Fruit fly (Drosophila melanogaster) whole organism, embryonic: ENCODE data around the gene PEK.

Experiments
- CG10431 ChIP-seq: fragments of 200-800 bp; sonication (Bioruptor generic); optimal IDR thresholded peaks from 3 replicates; lab custom pipeline; 2018; ENCODE audit warnings: missing biosample characterization, mild to moderate bottlenecking, missing genetic modification characterization
- CG10462 ChIP-seq: fragments of 200-800 bp; sonication (Bioruptor generic); optimal IDR thresholded peaks from 2 replicates; lab custom pipeline; 2016; ENCODE audit warnings: missing biosample characterization, missing genetic modification characterization
- CG10654 ChIP-seq: fragments of 200-800 bp; sonication (Bioruptor generic); optimal IDR thresholded peaks from 2 replicates; lab custom pipeline; 2016; ENCODE audit warnings: missing biosample characterization, missing genetic modification characterization
- CG11696 ChIP-seq: fragments of 200-800 bp; sonication (Bioruptor generic); IDR thresholded peaks from 2 replicates; pipeline ENCODE4 v1.3.6; 2022; ENCODE audit warnings: missing biosample characterization, missing genetic modification characterization
- CG12219 ChIP-seq: fragments of 200-800 bp; sonication (Bioruptor generic); optimal IDR thresholded peaks from 3 replicates; lab custom pipeline; 2018; ENCODE audit warnings: missing biosample characterization, mild to moderate bottlenecking, missing genetic modification characterization
- CG1233 ChIP-seq: fragments of 200-800 bp; sonication (Bioruptor generic); optimal IDR thresholded peaks from 4 replicates; lab custom pipeline; 2018; ENCODE audit warnings: missing biosample characterization, mild to moderate bottlenecking, missing genetic modification characterization
- CG14710 ChIP-seq: fragments of 200-800 bp; sonication (Bioruptor generic); optimal IDR thresholded peaks from 3 replicates; lab custom pipeline; 2019; ENCODE audit warnings: missing biosample characterization, mild to moderate bottlenecking, missing genetic modification characterization, moderate library complexity
- CG15073 ChIP-seq: fragments of 200-800 bp; sonication (Bioruptor generic); optimal IDR thresholded peaks from 2 replicates; lab custom pipeline; 2016; ENCODE audit warnings: missing biosample characterization, missing genetic modification characterization
- CG15514 ChIP-seq: fragments of 200-800 bp; sonication (Bioruptor generic); optimal IDR thresholded peaks from 3 replicates; lab custom pipeline; 2017; ENCODE audit warnings: missing biosample characterization, missing genetic modification characterization, mild to moderate bottlenecking, moderate library complexity, missing genetic modification reagents
- CG16779 ChIP-seq: fragments of 200-800 bp; sonication (Bioruptor generic); IDR thresholded peaks from 2 replicates; pipeline ENCODE4 v1.3.6; 2022; ENCODE audit warnings: missing biosample characterization, missing genetic modification characterization
- CG16813 ChIP-seq: fragments of 200-800 bp; sonication (Bioruptor generic); IDR thresholded peaks from 3 replicates; pipeline ENCODE4 v1.3.6; 2022; ENCODE audit warnings: missing biosample characterization, missing genetic modification characterization; ENCODE audit not compliant: partially characterized antibody
- CG16863 ChIP-seq: fragments of 200-800 bp; sonication (Bioruptor generic); optimal IDR thresholded peaks from 3 replicates; lab custom pipeline; 2016; ENCODE audit warnings: missing biosample characterization, missing genetic modification characterization
- CG17186 ChIP-seq: fragments of 200-800 bp; sonication (Bioruptor generic); optimal IDR thresholded peaks from 3 replicates; lab custom pipeline; 2017; ENCODE audit warnings: missing biosample characterization, missing genetic modification reagents, missing genetic modification characterization
- CG18476 ChIP-seq: fragments of 200-800 bp; sonication (Bioruptor generic); optimal IDR thresholded peaks from 2 replicates; lab custom pipeline; 2016; ENCODE audit warnings: missing biosample characterization, mild to moderate bottlenecking, missing genetic modification characterization
- CG2875 ChIP-seq: fragments of 200-800 bp; sonication (Bioruptor generic); optimal IDR thresholded peaks from 2 replicates; lab custom pipeline; 2017; ENCODE audit warnings: missing biosample characterization, mild to moderate bottlenecking, missing genetic modification characterization, missing genetic modification reagents
- CG31224 ChIP-seq: fragments of 200-800 bp; sonication (Bioruptor generic); IDR thresholded peaks from 2 replicates; pipeline ENCODE4 v1.3.6; 2022; ENCODE audit warnings: missing biosample characterization, missing genetic modification characterization
- CG3163 ChIP-seq: fragments of 200-800 bp; sonication (Bioruptor generic); optimal IDR thresholded peaks from 3 replicates; lab custom pipeline; 2016; ENCODE audit warnings: missing biosample characterization, missing genetic modification characterization
- CG6175 ChIP-seq: fragments of 200-800 bp; sonication (Bioruptor generic); IDR thresholded peaks from 3 replicates; pipeline ENCODE4 v1.3.6; 2022; ENCODE audit warnings: missing biosample characterization, missing genetic modification characterization
- CG6272 ChIP-seq: fragments of 200-800 bp; sonication (Bioruptor generic); IDR thresholded peaks from 2 replicates; pipeline ENCODE4 v1.3.6; 2022; ENCODE audit warnings: missing biosample characterization, missing genetic modification characterization
- CG6813 ChIP-seq: fragments of 200-800 bp; sonication (Bioruptor generic); optimal IDR thresholded peaks from 2 replicates; lab custom pipeline; 2017; ENCODE audit warnings: missing biosample characterization, missing genetic modification characterization, mild to moderate bottlenecking, moderate library complexity, missing genetic modification reagents
- CG9797 ChIP-seq: fragments of 200-800 bp; sonication (Bioruptor generic); optimal IDR thresholded peaks from 3 replicates; lab custom pipeline; 2018; ENCODE audit warnings: missing biosample characterization, mild to moderate bottlenecking, missing genetic modification characterization
- CG9876 ChIP-seq: fragments of 200-800 bp; sonication (Bioruptor generic); optimal IDR thresholded peaks from 2 replicates; lab custom pipeline; 2016; ENCODE audit warnings: missing biosample characterization, missing genetic modification characterization
- CkIIα-i1 ChIP-seq: fragments of 200-800 bp; sonication (Bioruptor generic); IDR thresholded peaks from 2 replicates; pipeline ENCODE4 v1.3.6; 2022; ENCODE audit warnings: missing biosample characterization, missing genetic modification characterization
- D ChIP-seq, 2 experiments: fragments of 200-800 bp in 1 of 2; fragments of >200 bp in 1 of 2; sonication (Bioruptor generic) in 1 of 2; optimal IDR thresholded peaks; 2 replicates in 1 of 2; 3 replicates in 1 of 2; lab custom pipeline; 2017; ENCODE audit warnings: mild to moderate bottlenecking in 1 of 2, missing biosample characterization in 1 of 2, missing genetic modification characterization in 1 of 2, missing genetic modification reagents in 1 of 2
- E2f2 ChIP-seq: fragments of 200-800 bp; sonication (Bioruptor generic); IDR thresholded peaks from 2 replicates; pipeline ENCODE4 v1.3.6; 2022; ENCODE audit warnings: missing biosample characterization, missing genetic modification characterization
- Gsc ChIP-seq: fragments of 200-800 bp; sonication (Bioruptor generic); IDR thresholded peaks from 2 replicates; pipeline ENCODE4 v1.3.6; 2022; ENCODE audit warnings: missing biosample characterization, missing genetic modification characterization
- Jarid2 ChIP-seq: fragments of 200-800 bp; sonication (Bioruptor generic); optimal IDR thresholded peaks from 3 replicates; lab custom pipeline; 2017; ENCODE audit warnings: mild to moderate bottlenecking, missing biosample characterization, missing genetic modification reagents, missing genetic modification characterization
- MBD-R2 ChIP-seq: fragments of 200-800 bp; sonication (Bioruptor generic); IDR thresholded peaks from 2 replicates; pipeline ENCODE4 v1.3.6; 2022; ENCODE audit warnings: missing biosample characterization, missing genetic modification characterization
- MESR4 ChIP-seq: fragments of 200-800 bp; sonication (Bioruptor generic); optimal IDR thresholded peaks from 2 replicates; lab custom pipeline; 2018; ENCODE audit warnings: missing biosample characterization, mild to moderate bottlenecking, missing genetic modification characterization, moderate library complexity
- Meics ChIP-seq: fragments of 200-800 bp; sonication (Bioruptor generic); optimal IDR thresholded peaks from 2 replicates; lab custom pipeline; 2017; ENCODE audit warnings: missing biosample characterization, mild to moderate bottlenecking, missing genetic modification characterization
- Mes4 ChIP-seq: fragments of 200-800 bp; sonication (Bioruptor generic); optimal IDR thresholded peaks from 2 replicates; lab custom pipeline; 2016; ENCODE audit warnings: missing biosample characterization, missing genetic modification characterization
- Oaz ChIP-seq: fragments of 200-800 bp; sonication (Bioruptor generic); IDR thresholded peaks from 2 replicates; pipeline ENCODE4 v1.3.6; 2022; ENCODE audit warnings: missing biosample characterization, missing genetic modification characterization
- Opbp ChIP-seq: fragments of 200-800 bp; sonication (Bioruptor generic); IDR thresholded peaks from 3 replicates; pipeline ENCODE4 v1.3.6; 2022; ENCODE audit warnings: missing biosample characterization, missing genetic modification characterization; ENCODE audit not compliant: partially characterized antibody
- Xbp1 ChIP-seq: fragments of 200-800 bp; sonication (Bioruptor generic); optimal IDR thresholded peaks from 3 replicates; lab custom pipeline; 2016; ENCODE audit warnings: missing biosample characterization, mild to moderate bottlenecking, missing genetic modification characterization
- Xrp1 ChIP-seq: fragments of 200-800 bp; sonication (Bioruptor generic); IDR thresholded peaks from 2 replicates; pipeline ENCODE4 v1.3.6; 2022; ENCODE audit warnings: missing biosample characterization, missing genetic modification characterization
- aop ChIP-seq: fragments of 200-800 bp; sonication (Bioruptor generic); IDR thresholded peaks from 2 replicates; pipeline ENCODE4 v1.3.6; 2022; ENCODE audit warnings: missing biosample characterization, missing genetic modification characterization
- caup ChIP-seq: fragments of 200-800 bp; sonication (Bioruptor generic); optimal IDR thresholded peaks from 3 replicates; lab custom pipeline; 2017; ENCODE audit warnings: missing biosample characterization, mild to moderate bottlenecking, missing genetic modification characterization, moderate library complexity; ENCODE audit not compliant: severe bottlenecking
- chinmo ChIP-seq: fragments of 200-800 bp; sonication (Bioruptor generic); IDR thresholded peaks from 4 replicates; pipeline ENCODE4 v1.3.6; 2022; ENCODE audit warnings: missing biosample characterization, missing genetic modification characterization; ENCODE audit not compliant: partially characterized antibody
- crc ChIP-seq: fragments of 200-800 bp; sonication (Bioruptor generic); optimal IDR thresholded peaks from 2 replicates; lab custom pipeline; 2016; ENCODE audit warnings: missing biosample characterization, missing genetic modification characterization
- crol ChIP-seq: fragments of 200-800 bp; sonication (Bioruptor generic); IDR thresholded peaks from 2 replicates; pipeline ENCODE4 v1.3.6; 2022; ENCODE audit warnings: missing biosample characterization, missing genetic modification characterization
- fd64A ChIP-seq: fragments of 200-800 bp; sonication (Bioruptor generic); optimal IDR thresholded peaks from 3 replicates; lab custom pipeline; 2018; ENCODE audit warnings: missing biosample characterization, mild to moderate bottlenecking, missing genetic modification characterization
- gfzf ChIP-seq: fragments of 200-800 bp; sonication (Bioruptor generic); optimal IDR thresholded peaks from 2 replicates; lab custom pipeline; 2016; ENCODE audit warnings: missing biosample characterization, mild to moderate bottlenecking, missing genetic modification characterization, moderate library complexity
- her ChIP-seq: fragments of 200-800 bp; sonication (Bioruptor generic); optimal IDR thresholded peaks from 2 replicates; lab custom pipeline; 2016; ENCODE audit warnings: missing biosample characterization, missing genetic modification characterization
- kah ChIP-seq: fragments of 200-800 bp; sonication (Bioruptor generic); optimal IDR thresholded peaks from 2 replicates; lab custom pipeline; 2018; ENCODE audit warnings: missing biosample characterization, mild to moderate bottlenecking, missing genetic modification characterization
- ken ChIP-seq: fragments of 200-800 bp; sonication (Bioruptor generic); IDR thresholded peaks from 3 replicates; pipeline ENCODE4 v1.3.6; 2022; ENCODE audit warnings: missing biosample characterization, missing genetic modification characterization
- lilli ChIP-seq: fragments of 200-800 bp; sonication (Bioruptor generic); optimal IDR thresholded peaks from 3 replicates; lab custom pipeline; 2016; ENCODE audit warnings: missing biosample characterization, missing genetic modification characterization
- p53 ChIP-seq: fragments of 200-800 bp; sonication (Bioruptor generic); optimal IDR thresholded peaks from 2 replicates; lab custom pipeline; 2016; ENCODE audit warnings: missing biosample characterization, missing genetic modification characterization
- scrt ChIP-seq: fragments of 200-800 bp; sonication (Bioruptor generic); optimal IDR thresholded peaks from 2 replicates; lab custom pipeline; 2018; ENCODE audit warnings: missing biosample characterization, mild to moderate bottlenecking, missing genetic modification characterization, moderate library complexity
- sisA ChIP-seq: fragments of 200-800 bp; sonication (Bioruptor generic); IDR thresholded peaks from 2 replicates; pipeline ENCODE4 v1.3.6; 2022; ENCODE audit warnings: missing biosample characterization, missing genetic modification characterization
- unc-4 ChIP-seq: fragments of 200-800 bp; sonication (Bioruptor generic); IDR thresholded peaks from 2 replicates; pipeline ENCODE4 v1.3.6; 2022; ENCODE audit warnings: missing biosample characterization, missing genetic modification characterization; ENCODE audit not compliant: partially characterized antibody

The PEK gene

dm6 chr3R:5474551-5474950 is 10.0 kb upstream of the PEK start, which contains the start of the genes CG45100, HDAC3 and Hcs (continued):
- no peak for TF ChIP-seq scrt (GFP tag; lab: Kevin White, UChicago)
- peak; percentile 74 for TF ChIP-seq lilli (GFP tag; lab: Kevin White, UChicago)
- TF ChIP-seq CG9876 (GFP tag; lab: Kevin White, UChicago): peak; percentile 52
- peak; percentile 29 for TF ChIP-seq CG9797 (GFP tag; lab: Kevin White, UChicago)
- TF ChIP-seq Xbp1 (GFP tag; lab: Kevin White, UChicago): peak; percentile 61
- TF ChIP-seq CG1233 (GFP tag; lab: Kevin White, UChicago): no peak
- TF ChIP-seq fd64A (GFP tag; lab: Kevin White, UChicago): no peak
- TF ChIP-seq aop (GFP tag; lab: Robert Waterston, UW): no peak
- no peak for TF ChIP-seq sisA (GFP tag; lab: Robert Waterston, UW)
- peak; percentile 49 for TF ChIP-seq gfzf
- TF ChIP-seq MBD-R2 (GFP tag; lab: Robert Waterston, UW): peak; percentile 95
- TF ChIP-seq D (optimal IDR thresholded peaks at IDR 0.05; lab: Kevin White, UChicago): no peak
- TF ChIP-seq D (GFP tag; optimal IDR thresholded peaks at IDR 0.05; lab: Kevin White, UChicago): no peak
- TF ChIP-seq CG10431 (GFP tag; lab: Kevin White, UChicago): no peak
- no peak for TF ChIP-seq crol (GFP tag; lab: Robert Waterston, UW)
- peak; percentile 41 for TF ChIP-seq p53 (GFP tag; lab: Kevin White, UChicago)
- peak; percentile 40 for TF ChIP-seq Xrp1 (GFP tag; lab: Robert Waterston, UW)
- no peak for TF ChIP-seq Oaz (GFP tag; lab: Robert Waterston, UW)
- TF ChIP-seq kah (GFP tag; lab: Kevin White, UChicago): no peak
- TF ChIP-seq CG10462 (GFP tag; lab: Kevin White, UChicago): no peak
- no peak for TF ChIP-seq caup
- peak; percentile 23 for TF ChIP-seq CG16863 (GFP tag; lab: Kevin White, UChicago)
- no peak for TF ChIP-seq CkIIα-i1
- TF ChIP-seq CG12219 (GFP tag; lab: Kevin White, UChicago): no peak
- TF ChIP-seq crc (GFP tag; lab: Kevin White, UChicago): no peak
- peak; percentile 45 for TF ChIP-seq CG15514 (GFP tag; lab: Kevin White, UChicago)
- TF ChIP-seq CG17186: peak; percentile 75
- 0 out of 2 replicates have a peak, but pooled peaks have one; percentile 15 for TF ChIP-seq CG31224 (GFP tag; lab: Robert Waterston, UW)
- TF ChIP-seq CG6272 (GFP tag; lab: Robert Waterston, UW): peak; percentile 49; the same call in 1 of the 2 replicates
- peak; percentile 64 for TF ChIP-seq CG14710 (tag; lab: Kevin White, UChicago)
- no peak for TF ChIP-seq CG16779
- TF ChIP-seq MESR4 (GFP tag; lab: Kevin White, UChicago): no peak
- no peak for TF ChIP-seq CG6175 (GFP tag; lab: Robert Waterston, UW)
- TF ChIP-seq CG16813 (GFP tag; lab: Robert Waterston, UW): peak; percentile 90
- TF ChIP-seq her (GFP tag; lab: Kevin White, UChicago): no peak
- TF ChIP-seq CG11696 (GFP tag; lab: Robert Waterston, UW): no peak
- TF ChIP-seq CG6813 (GFP tag; lab: Kevin White, UChicago): no peak
- TF ChIP-seq chinmo (GFP tag; lab: Robert Waterston, UW): peak; percentile 52; the same call in 1 of the 4 replicates
- TF ChIP-seq CG3163 (GFP tag; lab: Kevin White, UChicago): peak; percentile 21
- no peak for TF ChIP-seq Jarid2
- TF ChIP-seq CG2875 (GFP tag; lab: Kevin White, UChicago): no peak
- TF ChIP-seq CG10654 (GFP tag; lab: Kevin White, UChicago): peak; percentile 2
- TF ChIP-seq CG15073: no peak
- TF ChIP-seq Opbp (GFP tag; lab: Robert Waterston, UW): peak; percentile 85
- no peak for TF ChIP-seq ken (GFP tag; lab: Robert Waterston, UW)
- TF ChIP-seq Meics (GFP tag; lab: Kevin White, UChicago): no peak
- no peak for TF ChIP-seq Gsc (GFP tag; lab: Robert Waterston, UW)
- no peak for TF ChIP-seq E2f2 (GFP tag; lab: Robert Waterston, UW)
- TF ChIP-seq Mes4 (GFP tag; lab: Kevin White, UChicago): no peak
- TF ChIP-seq CG18476 (GFP tag; lab: Kevin White, UChicago): no peak
- TF ChIP-seq unc-4: peak; percentile 84
